Fruit fly (Drosophila melanogaster) whole organism, embryonic: ENCODE measurements around the gene CG34039.

Source experiments
- CG11085 ChIP-seq: fragments of 200-800 bp; sonication (Bioruptor generic); IDR thresholded peaks from 2 replicates; pipeline ENCODE4 v1.3.6; 2022; ENCODE audit warnings: missing biosample characterization, missing genetic modification characterization
- CG11247 ChIP-seq: fragments of 200-800 bp; sonication (Bioruptor generic); IDR thresholded peaks from 2 replicates; pipeline ENCODE4 v1.3.6; 2022; ENCODE audit warnings: missing biosample characterization, missing genetic modification characterization
- CG1233 ChIP-seq: fragments of 200-800 bp; sonication (Bioruptor generic); optimal IDR thresholded peaks from 4 replicates; lab custom pipeline; 2018; ENCODE audit warnings: missing biosample characterization, mild to moderate bottlenecking, missing genetic modification characterization
- CG13296 ChIP-seq: fragments of 200-800 bp; sonication (Bioruptor generic); optimal IDR thresholded peaks from 3 replicates; lab custom pipeline; 2018; ENCODE audit warnings: missing biosample characterization, mild to moderate bottlenecking, missing genetic modification characterization
- CG15269 ChIP-seq: fragments of 200-800 bp; sonication (Bioruptor generic); optimal IDR thresholded peaks from 2 replicates; lab custom pipeline; 2018; ENCODE audit warnings: missing biosample characterization, mild to moderate bottlenecking, missing genetic modification characterization, moderate library complexity
- CG15696 ChIP-seq: fragments of 200-800 bp; sonication (Bioruptor generic); optimal IDR thresholded peaks from 2 replicates; lab custom pipeline; 2019; ENCODE audit warnings: missing biosample characterization, mild to moderate bottlenecking, missing genetic modification characterization, moderate library complexity
- CG1792 ChIP-seq: fragments of 200-800 bp; sonication (Bioruptor generic); optimal IDR thresholded peaks from 2 replicates; lab custom pipeline; 2016; ENCODE audit warnings: missing biosample characterization, missing genetic modification characterization
- CG2199 ChIP-seq: fragments of 200-800 bp; sonication (Bioruptor generic); IDR thresholded peaks from 3 replicates; pipeline ENCODE4 v1.3.6; 2022; ENCODE audit warnings: missing biosample characterization, missing genetic modification characterization
- CG30431 ChIP-seq: fragments of 200-800 bp; sonication (Bioruptor generic); optimal IDR thresholded peaks from 2 replicates; lab custom pipeline; 2017; ENCODE audit warnings: missing biosample characterization, missing genetic modification characterization
- CG32532 ChIP-seq: fragments of 200-800 bp; sonication (Bioruptor generic); IDR thresholded peaks from 2 replicates; pipeline ENCODE4 v1.3.6; 2022; ENCODE audit warnings: missing biosample characterization, missing genetic modification characterization
- CG33213 ChIP-seq: fragments of 200-800 bp; sonication (Bioruptor generic); optimal IDR thresholded peaks from 3 replicates; lab custom pipeline; 2016; ENCODE audit warnings: missing biosample characterization, missing genetic modification characterization
- CG34376 ChIP-seq: fragments of 200-800 bp; sonication (Bioruptor generic); optimal IDR thresholded peaks from 2 replicates; lab custom pipeline; 2018; ENCODE audit warnings: missing biosample characterization, mild to moderate bottlenecking, missing genetic modification characterization
- CG4617 ChIP-seq: fragments of 200-800 bp; sonication (Bioruptor generic); optimal IDR thresholded peaks from 3 replicates; lab custom pipeline; 2016; ENCODE audit warnings: missing biosample characterization, missing genetic modification characterization, borderline replicate concordance
- CG6791 ChIP-seq: fragments of 200-800 bp; sonication (Bioruptor generic); IDR thresholded peaks from 3 replicates; pipeline ENCODE4 v1.3.6; 2022; ENCODE audit warnings: missing biosample characterization, missing genetic modification characterization; ENCODE audit not compliant: partially characterized antibody
- CG7556 ChIP-seq: fragments of 200-800 bp; sonication (Bioruptor generic); optimal IDR thresholded peaks from 2 replicates; lab custom pipeline; 2017; ENCODE audit warnings: missing biosample characterization, mild to moderate bottlenecking, missing genetic modification characterization
- CG7928 ChIP-seq: fragments of 200-800 bp; sonication (Bioruptor generic); optimal IDR thresholded peaks from 2 replicates; lab custom pipeline; 2017; ENCODE audit warnings: missing biosample characterization, mild to moderate bottlenecking, missing genetic modification characterization
- CTCF ChIP-seq: fragments of 200-800 bp; sonication (Bioruptor generic); optimal IDR thresholded peaks from 2 replicates; lab custom pipeline; 2017; ENCODE audit warnings: missing biosample characterization, mild to moderate bottlenecking, missing genetic modification characterization, moderate library complexity
- CoRest ChIP-seq: fragments of 200-800 bp; sonication (Bioruptor generic); optimal IDR thresholded peaks from 3 replicates; lab custom pipeline; 2018; ENCODE audit warnings: missing biosample characterization, mild to moderate bottlenecking, missing genetic modification characterization, moderate library complexity
- D ChIP-seq, 2 experiments: fragments of 200-800 bp in 1 of 2; fragments of >200 bp in 1 of 2; sonication (Bioruptor generic) in 1 of 2; optimal IDR thresholded peaks; 2 replicates in 1 of 2; 3 replicates in 1 of 2; lab custom pipeline; 2017; ENCODE audit warnings: mild to moderate bottlenecking in 1 of 2, missing biosample characterization in 1 of 2, missing genetic modification characterization in 1 of 2, missing genetic modification reagents in 1 of 2
- Drgx ChIP-seq: fragments of 200-800 bp; sonication (Bioruptor generic); IDR thresholded peaks from 2 replicates; pipeline ENCODE4 v1.3.6; 2022; ENCODE audit warnings: missing biosample characterization, missing genetic modification characterization
- E2f1 ChIP-seq: fragments of 200-800 bp; sonication (Bioruptor generic); IDR thresholded peaks from 2 replicates; pipeline ENCODE4 v1.3.6; 2022; ENCODE audit warnings: missing biosample characterization, missing genetic modification characterization
- Fer3 ChIP-seq: fragments of 200-800 bp; sonication (Bioruptor generic); optimal IDR thresholded peaks from 2 replicates; lab custom pipeline; 2018; ENCODE audit warnings: missing biosample characterization, mild to moderate bottlenecking, missing genetic modification characterization, moderate library complexity
- H15 ChIP-seq: fragments of 200-800 bp; sonication (Bioruptor generic); IDR thresholded peaks from 3 replicates; pipeline ENCODE4 v1.3.6; 2022; ENCODE audit warnings: missing biosample characterization, missing genetic modification characterization
- HLH4C ChIP-seq: fragments of 200-800 bp; sonication (Bioruptor generic); IDR thresholded peaks from 3 replicates; pipeline ENCODE4 v1.3.6; 2022; ENCODE audit warnings: missing biosample characterization, missing genetic modification characterization; ENCODE audit not compliant: partially characterized antibody
- Hand ChIP-seq: fragments of 200-800 bp; sonication (Bioruptor generic); optimal IDR thresholded peaks from 2 replicates; lab custom pipeline; 2017; ENCODE audit warnings: mild to moderate bottlenecking, missing biosample characterization, missing genetic modification reagents, missing genetic modification characterization
- Hmx ChIP-seq: fragments of 200-800 bp; sonication (Bioruptor generic); optimal IDR thresholded peaks from 2 replicates; lab custom pipeline; 2016; ENCODE audit warnings: missing biosample characterization, missing genetic modification characterization
- Med ChIP-seq: fragments of 200-800 bp; sonication (Bioruptor generic); peaks from one replicate; lab custom pipeline; 2016; ENCODE audit warnings: missing biosample characterization, missing genetic modification characterization, mild to moderate bottlenecking, inconsistent platforms, moderate library complexity
- Opbp ChIP-seq: fragments of 200-800 bp; sonication (Bioruptor generic); IDR thresholded peaks from 3 replicates; pipeline ENCODE4 v1.3.6; 2022; ENCODE audit warnings: missing biosample characterization, missing genetic modification characterization; ENCODE audit not compliant: partially characterized antibody
- ato ChIP-seq: fragments of 200-800 bp; sonication (Bioruptor generic); IDR thresholded peaks from 2 replicates; pipeline ENCODE4 v1.3.6; 2022; ENCODE audit warnings: missing biosample characterization, missing genetic modification characterization; ENCODE audit not compliant: partially characterized antibody
- br ChIP-seq: fragments of >200 bp; optimal IDR thresholded peaks from 2 replicates; lab custom pipeline; 2017
- cas ChIP-seq: fragments of 200-800 bp; sonication (Bioruptor generic); IDR thresholded peaks from 2 replicates; pipeline ENCODE4 v1.3.6; 2022; ENCODE audit warnings: missing biosample characterization, missing genetic modification characterization
- chif ChIP-seq, 2 experiments: fragments of 200-800 bp; sonication (Bioruptor generic); optimal IDR thresholded peaks; 3 replicates each; lab custom pipeline; 2016; ENCODE audit warnings: missing biosample characterization in 2 of 2, missing genetic modification characterization in 2 of 2
- corto ChIP-seq: fragments of 200-800 bp; sonication (Bioruptor generic); optimal IDR thresholded peaks from 2 replicates; lab custom pipeline; 2016; ENCODE audit warnings: missing biosample characterization, mild to moderate bottlenecking, missing genetic modification characterization, moderate library complexity
- ewg ChIP-seq: fragments of 200-800 bp; sonication (Bioruptor generic); optimal IDR thresholded peaks from 3 replicates; lab custom pipeline; 2017; ENCODE audit warnings: mild to moderate bottlenecking, missing biosample characterization, missing genetic modification reagents, missing genetic modification characterization
- fru ChIP-seq: fragments of >200 bp; optimal IDR thresholded peaks from 2 replicates; lab custom pipeline; 2017
- ftz-f1 ChIP-seq: fragments of 200-800 bp; sonication (Bioruptor generic); optimal IDR thresholded peaks from 2 replicates; lab custom pipeline; 2016; ENCODE audit warnings: missing biosample characterization, missing genetic modification characterization
- gem ChIP-seq: fragments of 200-800 bp; sonication (Bioruptor generic); optimal IDR thresholded peaks from 2 replicates; lab custom pipeline; 2019; ENCODE audit warnings: missing biosample characterization, mild to moderate bottlenecking, missing genetic modification characterization, moderate library complexity
- gfzf ChIP-seq: fragments of 200-800 bp; sonication (Bioruptor generic); optimal IDR thresholded peaks from 2 replicates; lab custom pipeline; 2016; ENCODE audit warnings: missing biosample characterization, mild to moderate bottlenecking, missing genetic modification characterization, moderate library complexity
- hth ChIP-seq: fragments of >200 bp; optimal IDR thresholded peaks from 2 replicates; lab custom pipeline; 2017; ENCODE audit warnings: inconsistent platforms
- mld ChIP-seq: fragments of 200-800 bp; sonication (Bioruptor generic); IDR thresholded peaks from 3 replicates; pipeline ENCODE4 v1.3.6; 2022; ENCODE audit warnings: missing biosample characterization, missing genetic modification characterization; ENCODE audit not compliant: partially characterized antibody
- repo ChIP-seq: fragments of 200-800 bp; sonication (Bioruptor generic); optimal IDR thresholded peaks from 2 replicates; lab custom pipeline; 2016; ENCODE audit warnings: missing biosample characterization, missing genetic modification characterization
- rib ChIP-seq: fragments of 200-800 bp; sonication (Bioruptor generic); IDR thresholded peaks from 2 replicates; pipeline ENCODE4 v1.3.6; 2022; ENCODE audit warnings: missing biosample characterization, missing genetic modification characterization
- slbo ChIP-seq: fragments of 200-800 bp; sonication (Bioruptor generic); IDR thresholded peaks from 2 replicates; pipeline ENCODE4 v1.3.6; 2022; ENCODE audit warnings: missing biosample characterization, missing genetic modification characterization
- stwl ChIP-seq: fragments of 200-800 bp; sonication (Bioruptor generic); optimal IDR thresholded peaks from 3 replicates; lab custom pipeline; 2018; ENCODE audit warnings: missing biosample characterization, mild to moderate bottlenecking, missing genetic modification characterization, moderate library complexity
- sug ChIP-seq: fragments of 200-800 bp; optimal IDR thresholded peaks from 2 replicates; lab custom pipeline; 2019; ENCODE audit warnings: missing biosample characterization, mild to moderate bottlenecking, missing genetic modification characterization, moderate library complexity
- tap ChIP-seq: fragments of 200-800 bp; optimal IDR thresholded peaks from 3 replicates; lab custom pipeline; 2019; ENCODE audit warnings: missing biosample characterization, mild to moderate bottlenecking, missing genetic modification characterization, moderate library complexity
- tio ChIP-seq: fragments of 200-800 bp; sonication (Bioruptor generic); optimal IDR thresholded peaks from 2 replicates; lab custom pipeline; 2017; ENCODE audit warnings: missing biosample characterization, missing genetic modification characterization, inconsistent platforms
- tna ChIP-seq: fragments of 200-800 bp; sonication (Bioruptor generic); IDR thresholded peaks from 2 replicates; pipeline ENCODE4 v1.3.6; 2022; ENCODE audit warnings: missing biosample characterization, missing genetic modification characterization; ENCODE audit not compliant: partially characterized antibody
- twi ChIP-seq: fragments of 200-800 bp; optimal IDR thresholded peaks from 2 replicates; lab custom pipeline; 2019; ENCODE audit warnings: missing biosample characterization, mild to moderate bottlenecking, missing genetic modification characterization, moderate library complexity
- wdn ChIP-seq: fragments of 200-800 bp; sonication (Bioruptor generic); IDR thresholded peaks from 2 replicates; pipeline ENCODE4 v1.3.6; 2022; ENCODE audit warnings: missing biosample characterization, missing genetic modification characterization

The CG34039 gene

dm6 chr3L:14607620-14608019 lies 47.8 kb downstream of the CG34039 start (continued):
- TF ChIP-seq ato (GFP tag; lab: Robert Waterston, UW) (no peak), H15 (GFP tag; lab: Robert Waterston, UW) (no peak), gfzf (GFP tag; lab: Kevin White, UChicago) (no peak), Hand (GFP tag; lab: Kevin White, UChicago) (no peak), br (lab: Kevin White, UChicago) (no peak), hth (lab: Kevin White, UChicago) (no peak), CG1792 (no peak), gem (tag; lab: Kevin White, UChicago) (peak; percentile 6), ewg (GFP tag; lab: Kevin White, UChicago) (no peak), CTCF (GFP tag; lab: Kevin White, UChicago) (peak; percentile 92), Hmx (GFP tag; lab: Kevin White, UChicago) (no peak), CG13296 (GFP tag; lab: Kevin White, UChicago) (no peak), CG1233 (no peak), corto (no peak), fru (lab: Kevin White, UChicago) (no peak), Fer3 (no peak), E2f1 (GFP tag; lab: Robert Waterston, UW) (no peak), chif (GFP tag; optimal IDR thresholded peaks at IDR 0.05; lab: Kevin White, UChicago) (no peak), CG6791 (GFP tag; lab: Robert Waterston, UW) (peak; percentile 11; the same call in 1 of the 3 replicates), wdn (GFP tag; lab: Robert Waterston, UW) (no peak), CG11247 (no peak), CG32532 (GFP tag; lab: Robert Waterston, UW) (no peak), CoRest (tag; lab: Kevin White, UChicago) (peak; percentile 13), CG7928 (GFP tag; lab: Kevin White, UChicago) (no peak), CG15269 (no peak), Drgx (GFP tag; lab: Robert Waterston, UW) (no peak), CG11085 (no peak), tna (GFP tag; lab: Robert Waterston, UW) (no peak), Med (GFP tag; lab: Kevin White, UChicago) (peak; percentile 51), tap (tag; lab: Kevin White, UChicago) (no peak), cas (GFP tag; lab: Robert Waterston, UW) (no peak)

DNA sequence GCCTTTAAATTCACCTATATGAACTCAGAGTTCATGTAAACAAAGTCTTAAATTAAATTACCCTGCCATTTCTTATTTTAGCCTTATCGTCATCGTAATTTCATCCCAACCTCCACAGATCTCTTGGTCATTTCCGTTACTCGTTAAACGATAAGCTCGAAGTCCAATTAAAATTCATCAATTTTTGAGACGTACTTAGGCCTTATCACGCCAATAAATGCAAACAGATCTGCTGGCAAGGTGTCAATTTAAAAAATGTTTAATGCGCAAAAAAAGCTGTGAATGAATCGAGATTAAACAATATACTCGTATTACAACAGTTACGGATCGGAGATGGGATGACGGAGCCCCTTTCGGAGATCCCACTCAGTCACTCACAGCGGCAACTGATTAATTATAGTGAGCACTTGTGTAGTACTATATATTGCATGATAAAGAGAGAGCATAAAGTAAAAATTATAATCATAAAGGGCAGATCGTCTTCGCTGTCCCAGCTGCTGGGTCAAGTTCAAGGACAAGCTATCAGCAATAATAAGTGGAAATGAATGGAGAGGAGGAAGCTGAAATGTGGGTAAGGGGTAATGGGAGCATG lies 49.4 kb downstream of the CG34039 start:
- TF ChIP-seq CG2199 (GFP tag; lab: Robert Waterston, UW): 0 out of 3 replicates have a peak, but pooled peaks have one; percentile 51
- TF ChIP-seq HLH4C (GFP tag; lab: Robert Waterston, UW): no peak
- no peak for TF ChIP-seq mld (GFP tag; lab: Robert Waterston, UW)
- peak; percentile 61 for TF ChIP-seq sug (tag; lab: Kevin White, UChicago)
- TF ChIP-seq ftz-f1 (GFP tag; lab: Kevin White, UChicago): peak; percentile 38
- TF ChIP-seq slbo (GFP tag; lab: Robert Waterston, UW): no peak
- no peak for TF ChIP-seq CG15696
- peak; percentile 86 for TF ChIP-seq CG34376 (GFP tag; lab: Kevin White, UChicago)
- no peak for TF ChIP-seq CG30431 (GFP tag; lab: Kevin White, UChicago)
- no peak for TF ChIP-seq stwl (tag; lab: Kevin White, UChicago)
- no peak for TF ChIP-seq CG4617 (GFP tag; lab: Kevin White, UChicago)
- TF ChIP-seq CG7556: no peak
- TF ChIP-seq rib (GFP tag; lab: Robert Waterston, UW): no peak
- TF ChIP-seq CG33213: no peak
- TF ChIP-seq Opbp: no peak
- TF ChIP-seq repo: no peak
- no peak for TF ChIP-seq D (optimal IDR thresholded peaks at IDR 0.05; lab: Kevin White, UChicago)
- TF ChIP-seq D (GFP tag; optimal IDR thresholded peaks at IDR 0.05; lab: Kevin White, UChicago): no peak
- no peak for TF ChIP-seq twi (tag; lab: Kevin White, UChicago)
- TF ChIP-seq tio (GFP tag; lab: Kevin White, UChicago): no peak
